Worm (Caenorhabditis elegans) whole organism, midembryonic: Measurements from ENCODE around the gene nlp-60.

Source experiments
- cog-1 ChIP-seq: sonication (generic microtip); optimal IDR thresholded peaks from 2 replicates; lab custom pipeline; 2016; ENCODE audit warnings: missing genetic modification characterization, missing compliant biosample characterization
- flt-1 ChIP-seq: fragments of 200-800 bp; sonication (Bioruptor generic); IDR thresholded peaks from 2 replicates; pipeline ENCODE4 v1.3.6; 2022; ENCODE audit warnings: missing genetic modification characterization, missing compliant biosample characterization
- ztf-23 ChIP-seq: fragments of 200-800 bp; sonication (Bioruptor generic); IDR thresholded peaks from 2 replicates; pipeline ENCODE4 v1.3.6; 2022; ENCODE audit warnings: missing genetic modification reagents, missing genetic modification characterization, missing compliant biosample characterization

ce11 chrIV:8679225-8679624 lies at the start of gene nlp-60:
- no peak for TF ChIP-seq flt-1
- TF ChIP-seq cog-1 (tag; lab: Kevin White, UChicago), result no peak
- no peak for TF ChIP-seq ztf-23 (GFP tag; lab: Robert Waterston, UW)
